Worm (Caenorhabditis elegans): ENCODE measurements around the gene sdz-36.

- TF ChIP-seq ceh-32 (tag; optimal IDR thresholded peaks at IDR 0.05; ENCODE audit: poor library complexity) (no peak), daf-12 (tag; optimal IDR thresholded peaks at IDR 0.05) (no peak), unc-39 (tag; optimal IDR thresholded peaks at IDR 0.05) (no peak), zag-1 (tag; optimal IDR thresholded peaks at IDR 0.05) (no peak), fos-1 (tag; optimal IDR thresholded peaks at IDR 0.05) (no peak), ztf-11 (tag; optimal IDR thresholded peaks at IDR 0.05) (no peak), dpl-1 (GFP tag; optimal IDR thresholded peaks at IDR 0.05) (no peak), pqm-1 (tag; optimal IDR thresholded peaks at IDR 0.05) (peak; percentile 5)
These were observed 37.6 kb upstream of the sdz-36 start, which contains the start of gene F58G6.3 for ce11 chrIV:9653184-9653583.

Data from whole organism, L4 larva.